Fruit fly (Drosophila melanogaster) Kc167 (cell line): ENCODE data around the gene D12.

Experiments
- h ChIP-seq: fragments of >200 bp; optimal IDR thresholded peaks from 3 replicates; lab custom pipeline; 2018; ENCODE audit warnings: missing external identifiers
- insv ChIP-seq: fragments of >200 bp; optimal IDR thresholded peaks from 3 replicates; lab custom pipeline; 2018; ENCODE audit warnings: missing external identifiers
- psq ChIP-seq: fragments of >200 bp; optimal IDR thresholded peaks from 2 replicates; lab custom pipeline; 2017; ENCODE audit warnings: missing external identifiers
- ttk ChIP-seq: sonication (Bioruptor generic); optimal IDR thresholded peaks from 2 replicates; lab custom pipeline; 2017; ENCODE audit warnings: missing external identifiers

DNA sequence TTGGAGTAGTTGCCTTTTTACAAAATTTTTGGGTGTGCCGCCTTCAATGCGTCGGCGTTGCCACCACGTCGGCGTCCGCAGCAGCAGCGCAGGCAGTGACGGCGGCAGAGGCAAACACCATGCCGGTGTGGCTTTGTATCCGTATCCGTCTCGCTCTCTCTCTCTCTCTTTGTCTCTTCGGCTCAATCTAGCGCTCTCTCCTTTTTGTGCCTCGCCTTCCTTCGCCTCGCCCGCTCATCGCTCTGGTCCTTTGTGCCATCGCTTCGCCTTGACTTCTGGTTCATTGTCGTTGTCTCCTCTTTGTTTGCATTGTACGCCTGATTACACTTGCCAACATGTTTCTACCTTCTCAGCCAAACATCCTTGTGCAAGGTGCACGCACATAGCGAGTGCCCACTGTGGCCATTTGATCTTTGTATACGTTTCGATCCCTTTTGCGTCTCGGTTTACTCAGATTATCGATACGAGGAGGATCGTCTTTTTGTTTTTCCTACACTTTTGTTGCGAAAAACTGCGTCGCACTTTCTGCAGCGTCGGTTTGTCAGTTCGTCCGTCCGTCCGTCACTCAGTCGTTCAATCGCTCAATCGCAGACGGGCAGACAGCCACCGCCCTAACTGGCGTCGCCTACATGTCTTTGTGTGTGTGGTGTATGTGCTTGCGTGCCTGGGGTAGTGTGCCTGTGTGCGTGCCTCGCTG is 20.7 kb downstream of the D12 start:
- no peak for TF ChIP-seq psq (lab: Kevin White, UChicago)
- no peak for TF ChIP-seq h (lab: Kevin White, UChicago)
- no peak for TF ChIP-seq insv (lab: Kevin White, UChicago)
- no peak for TF ChIP-seq ttk (lab: Kevin White, UChicago)
